Worm (Caenorhabditis elegans) whole organism, late embryonic: ENCODE results near the gene stip-1.

Source experiments
- C38D4.7 ChIP-seq: fragments of 200-800 bp; sonication (Bioruptor generic); optimal IDR thresholded peaks from 2 replicates; lab custom pipeline; 2018; ENCODE audit warnings: mild to moderate bottlenecking, missing genetic modification characterization, moderate library complexity, missing compliant biosample characterization
- K02D7.2 ChIP-seq: sonication (generic microtip); optimal IDR thresholded peaks from 2 replicates; lab custom pipeline; 2017; ENCODE audit warnings: mild to moderate bottlenecking, missing genetic modification characterization, missing compliant biosample characterization
- K09A11.1 ChIP-seq: sonication (generic microtip); optimal IDR thresholded peaks from 2 replicates; lab custom pipeline; 2017; ENCODE audit warnings: antibody characterized with exemption, mild to moderate bottlenecking, missing genetic modification characterization, missing compliant biosample characterization; ENCODE audit not compliant: insufficient read depth
- T23F11.4 ChIP-seq: fragments of 200-800 bp; sonication (Bioruptor generic); optimal IDR thresholded peaks from 2 replicates; lab custom pipeline; 2018; ENCODE audit warnings: mild to moderate bottlenecking, missing genetic modification characterization, missing compliant biosample characterization
- Y22D7AL.16 ChIP-seq: sonication (generic microtip); optimal IDR thresholded peaks from 2 replicates; lab custom pipeline; 2016; ENCODE audit warnings: missing genetic modification characterization, missing compliant biosample characterization
- ahr-1 ChIP-seq: sonication (generic microtip); optimal IDR thresholded peaks from 2 replicates; lab custom pipeline; 2016; ENCODE audit warnings: missing genetic modification characterization, missing compliant biosample characterization
- ama-1 ChIP-seq: fragments of 150-350 bp; optimal IDR thresholded peaks from 2 replicates; lab custom pipeline; 2014
- ceh-14 ChIP-seq: sonication (generic microtip); optimal IDR thresholded peaks from 2 replicates; lab custom pipeline; 2016; ENCODE audit warnings: missing genotype, missing genetic modification characterization, missing compliant biosample characterization
- ceh-18 ChIP-seq: sonication (generic microtip); optimal IDR thresholded peaks from 2 replicates; lab custom pipeline; 2016; ENCODE audit warnings: missing genetic modification characterization, missing compliant biosample characterization
- ceh-19 ChIP-seq: fragments of 200-800 bp; sonication (Bioruptor generic); optimal IDR thresholded peaks from 2 replicates; lab custom pipeline; 2018; ENCODE audit warnings: mild to moderate bottlenecking, missing genetic modification characterization, missing compliant biosample characterization
- ceh-2 ChIP-seq: sonication (generic microtip); optimal IDR thresholded peaks from 2 replicates; lab custom pipeline; 2016; ENCODE audit warnings: missing genotype, missing genetic modification characterization, missing compliant biosample characterization
- ceh-22 ChIP-seq: sonication (generic microtip); optimal IDR thresholded peaks from 2 replicates; lab custom pipeline; 2017; ENCODE audit warnings: missing biosample characterization, missing genetic modification characterization
- ceh-30 ChIP-seq: fragments of 150-350 bp; optimal IDR thresholded peaks from 2 replicates; lab custom pipeline; 2014; ENCODE audit warnings: missing biosample characterization, missing genetic modification characterization
- ceh-6 ChIP-seq: fragments of 200-800 bp; sonication (Bioruptor generic); optimal IDR thresholded peaks from 2 replicates; lab custom pipeline; 2018; ENCODE audit warnings: mild to moderate bottlenecking, missing genetic modification characterization, missing compliant biosample characterization
- ceh-9 ChIP-seq: sonication (generic microtip); optimal IDR thresholded peaks from 2 replicates; lab custom pipeline; 2016; ENCODE audit warnings: mild to moderate bottlenecking, missing genetic modification characterization, inconsistent platforms, missing compliant biosample characterization
- dve-1 ChIP-seq: sonication (generic microtip); optimal IDR thresholded peaks from 2 replicates; lab custom pipeline; 2017; ENCODE audit warnings: antibody characterized with exemption, mild to moderate bottlenecking, missing genetic modification characterization, missing compliant biosample characterization
- elt-4 ChIP-seq: sonication (generic microtip); optimal IDR thresholded peaks from 2 replicates; lab custom pipeline; 2016; ENCODE audit warnings: missing genetic modification characterization, missing compliant biosample characterization
- ets-4 ChIP-seq: sonication (generic microtip); optimal IDR thresholded peaks from 2 replicates; lab custom pipeline; 2016; ENCODE audit warnings: missing genetic modification characterization, missing compliant biosample characterization
- eyg-1 ChIP-seq: sonication (generic microtip); optimal IDR thresholded peaks from 2 replicates; lab custom pipeline; 2016; ENCODE audit warnings: missing genotype, missing genetic modification characterization, missing compliant biosample characterization
- fkh-10 ChIP-seq: fragments of 150-350 bp; optimal IDR thresholded peaks from 2 replicates; lab custom pipeline; 2014; ENCODE audit warnings: missing biosample characterization, missing genetic modification reagents, missing genetic modification characterization
- fkh-6 ChIP-seq: sonication (generic microtip); optimal IDR thresholded peaks from 2 replicates; lab custom pipeline; 2016; ENCODE audit warnings: missing genetic modification characterization, missing compliant biosample characterization
- gmeb-2 ChIP-seq: sonication (generic microtip); optimal IDR thresholded peaks from 2 replicates; lab custom pipeline; 2016; ENCODE audit warnings: missing genetic modification characterization, inconsistent platforms, missing compliant biosample characterization
- hlh-13 ChIP-seq: fragments of 200-800 bp; sonication (Bioruptor generic); optimal IDR thresholded peaks from 2 replicates; lab custom pipeline; 2018; ENCODE audit warnings: mild to moderate bottlenecking, missing genetic modification characterization, missing compliant biosample characterization
- hlh-15 ChIP-seq: sonication (generic microtip); optimal IDR thresholded peaks from 2 replicates; lab custom pipeline; 2016; ENCODE audit warnings: missing genetic modification characterization, missing compliant biosample characterization
- hlh-30 ChIP-seq: sonication (generic microtip); optimal IDR thresholded peaks from 2 replicates; lab custom pipeline; 2017; ENCODE audit warnings: antibody characterized with exemption, missing genetic modification characterization, missing compliant biosample characterization; ENCODE audit not compliant: insufficient read depth
- hlh-6 ChIP-seq: sonication (generic microtip); optimal IDR thresholded peaks from 2 replicates; lab custom pipeline; 2016; ENCODE audit warnings: missing genotype, missing genetic modification characterization, missing compliant biosample characterization
- hlh-8 ChIP-seq: sonication (generic microtip); optimal IDR thresholded peaks from 2 replicates; lab custom pipeline; 2016; ENCODE audit warnings: missing genotype, missing genetic modification characterization, missing compliant biosample characterization
- lim-6 ChIP-seq: sonication (generic microtip); optimal IDR thresholded peaks from 2 replicates; lab custom pipeline; 2016; ENCODE audit warnings: missing genetic modification characterization, missing compliant biosample characterization
- lin-11 ChIP-seq: fragments of 200-800 bp; sonication (Bioruptor generic); optimal IDR thresholded peaks from 2 replicates; lab custom pipeline; 2018; ENCODE audit warnings: mild to moderate bottlenecking, missing genetic modification characterization, missing compliant biosample characterization
- mec-3 ChIP-seq: sonication (generic microtip); optimal IDR thresholded peaks from 2 replicates; lab custom pipeline; 2016; ENCODE audit warnings: borderline replicate concordance, missing genetic modification characterization, missing compliant biosample characterization
- nfya-1 ChIP-seq: sonication (generic microtip); optimal IDR thresholded peaks from 2 replicates; lab custom pipeline; 2017; ENCODE audit warnings: missing genetic modification characterization, mild to moderate bottlenecking, missing compliant biosample characterization, antibody characterized with exemption, moderate library complexity
- nhr-232 ChIP-seq: sonication (generic microtip); optimal IDR thresholded peaks from 2 replicates; lab custom pipeline; 2016; ENCODE audit warnings: missing genetic modification characterization, missing compliant biosample characterization
- npax-4 ChIP-seq: sonication (generic microtip); optimal IDR thresholded peaks from 2 replicates; lab custom pipeline; 2016; ENCODE audit warnings: missing genetic modification characterization, missing compliant biosample characterization
- odd-2 ChIP-seq: sonication (generic microtip); optimal IDR thresholded peaks from 2 replicates; lab custom pipeline; 2017; ENCODE audit warnings: antibody characterized with exemption, mild to moderate bottlenecking, missing genetic modification characterization, missing compliant biosample characterization
- pag-3 ChIP-seq: sonication (generic microtip); optimal IDR thresholded peaks from 2 replicates; lab custom pipeline; 2016; ENCODE audit warnings: missing compliant biosample characterization, missing genetic modification characterization, borderline replicate concordance
- pat-9 ChIP-seq: fragments of 200-800 bp; sonication (Bioruptor generic); optimal IDR thresholded peaks from 2 replicates; lab custom pipeline; 2018; ENCODE audit warnings: mild to moderate bottlenecking, missing genetic modification characterization, moderate library complexity, missing compliant biosample characterization
- pax-1 ChIP-seq: fragments of 150-350 bp; optimal IDR thresholded peaks from 2 replicates; lab custom pipeline; 2014; ENCODE audit warnings: missing biosample characterization, missing genetic modification characterization
- pha-4 ChIP-seq: fragments of 150-350 bp; optimal IDR thresholded peaks from 2 replicates; lab custom pipeline; 2018; ENCODE audit warnings: missing biosample characterization, missing genetic modification reagents, missing genetic modification characterization
- pqm-1 ChIP-seq: sonication (generic microtip); optimal IDR thresholded peaks from 2 replicates; lab custom pipeline; 2016; ENCODE audit warnings: missing genetic modification characterization, missing compliant biosample characterization
- pros-1 ChIP-seq: fragments of 150-350 bp; optimal IDR thresholded peaks from 2 replicates; lab custom pipeline; 2014; ENCODE audit warnings: missing biosample characterization, missing genetic modification reagents, missing genetic modification characterization
- ref-2 ChIP-seq: sonication (generic microtip); optimal IDR thresholded peaks from 2 replicates; lab custom pipeline; 2016; ENCODE audit warnings: missing genetic modification characterization, missing compliant biosample characterization
- sdc-2 ChIP-seq: sonication (generic microtip); optimal IDR thresholded peaks from 2 replicates; lab custom pipeline; 2016; ENCODE audit warnings: missing genotype, missing genetic modification characterization, missing compliant biosample characterization
- sox-2 ChIP-seq: fragments of 200-800 bp; sonication (Bioruptor generic); IDR thresholded peaks from 2 replicates; pipeline ENCODE4 v1.3.6; 2022; ENCODE audit warnings: missing genetic modification reagents, missing genetic modification characterization, missing compliant biosample characterization
- sox-4 ChIP-seq: sonication (generic microtip); optimal IDR thresholded peaks from 2 replicates; lab custom pipeline; 2017; ENCODE audit warnings: mild to moderate bottlenecking, missing genetic modification characterization, inconsistent platforms, missing compliant biosample characterization
- syd-9 ChIP-seq: sonication (generic microtip); optimal IDR thresholded peaks from 2 replicates; lab custom pipeline; 2016; ENCODE audit warnings: mild to moderate bottlenecking, missing genetic modification characterization, moderate library complexity, missing compliant biosample characterization
- ttx-3 ChIP-seq: sonication (generic microtip); optimal IDR thresholded peaks from 2 replicates; lab custom pipeline; 2016; ENCODE audit warnings: missing genetic modification reagents, missing genetic modification characterization, missing compliant biosample characterization
- unc-3 ChIP-seq, 2 experiments: fragments of 200-800 bp in 1 of 2; sonication (Bioruptor generic) in 1 of 2; sonication (generic microtip) in 1 of 2; conservative IDR thresholded peaks in 1 of 2; optimal IDR thresholded peaks in 1 of 2; 2 replicates each; pipeline versions ENCODE4 v1.3.6 to Lab custom; 2016 to 2022; ENCODE audit warnings: missing compliant biosample characterization in 2 of 2, missing genetic modification characterization in 2 of 2, missing genetic modification reagents in 1 of 2
- unc-42 ChIP-seq: sonication (generic microtip); optimal IDR thresholded peaks from 2 replicates; lab custom pipeline; 2016; ENCODE audit warnings: missing genotype, missing genetic modification characterization, missing compliant biosample characterization
- unc-55 ChIP-seq: sonication (generic microtip); optimal IDR thresholded peaks from 2 replicates; lab custom pipeline; 2017; ENCODE audit warnings: missing biosample characterization, missing genetic modification reagents, missing genetic modification characterization
- unc-86 ChIP-seq: sonication (generic microtip); optimal IDR thresholded peaks from 2 replicates; lab custom pipeline; 2016; ENCODE audit warnings: missing genetic modification characterization, missing compliant biosample characterization
- zip-5 ChIP-seq: sonication (generic microtip); optimal IDR thresholded peaks from 2 replicates; lab custom pipeline; 2016; ENCODE audit warnings: missing genetic modification characterization, missing compliant biosample characterization

stip-1 gene

DNA sequence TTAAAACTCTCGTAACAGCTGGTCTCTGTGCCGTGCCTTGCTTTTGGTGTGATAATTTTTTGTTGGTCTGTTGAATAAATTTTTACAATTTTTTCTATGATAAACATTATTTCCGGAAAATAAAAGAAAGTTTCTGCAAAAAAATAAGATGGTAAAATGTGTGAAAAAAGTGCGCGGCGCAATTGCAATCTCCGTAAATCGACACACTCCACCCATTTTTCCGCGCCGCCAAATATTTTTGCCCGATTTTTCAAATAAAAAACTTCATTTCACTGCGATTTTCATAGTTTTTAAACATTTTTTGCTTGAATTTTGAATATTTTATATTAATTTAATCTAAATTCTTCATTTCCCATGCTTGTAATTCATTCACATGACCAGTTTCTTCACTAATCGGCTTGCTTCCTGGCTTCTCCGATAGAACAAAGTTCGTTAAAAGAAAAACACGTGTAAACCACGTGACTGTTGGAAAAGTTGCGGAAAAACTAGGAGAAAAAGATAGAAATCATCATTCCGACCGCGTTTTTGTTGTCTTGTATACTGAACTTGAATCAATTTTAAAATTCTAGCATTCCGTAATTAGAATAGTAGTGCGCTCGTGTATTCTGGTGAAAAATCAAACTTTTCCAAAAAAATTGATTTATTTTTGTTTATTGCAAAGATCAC is 38.4 kb upstream of the stip-1 start:
- TF ChIP-seq ceh-19 (GFP tag; lab: Kevin White, UChicago) (peak; percentile 55), ahr-1 (tag; lab: Kevin White, UChicago) (peak; percentile 46), unc-42 (tag; lab: Kevin White, UChicago) (peak; percentile 34), hlh-6 (tag; lab: Kevin White, UChicago) (no peak), fkh-10 (GFP tag; lab: Kevin White, UChicago) (no peak), zip-5 (tag; lab: Kevin White, UChicago) (peak; percentile 40), ceh-22 (tag; lab: Kevin White, UChicago) (no peak), ceh-2 (tag; lab: Kevin White, UChicago) (peak; percentile 42), pag-3 (tag; lab: Kevin White, UChicago) (no peak), eyg-1 (tag; lab: Kevin White, UChicago) (peak; percentile 12), lin-11 (tag; lab: Kevin White, UChicago) (no peak), ceh-14 (tag; lab: Kevin White, UChicago) (peak; percentile 70), mec-3 (tag; lab: Kevin White, UChicago) (no peak), hlh-15 (no peak), sox-4 (tag; lab: Kevin White, UChicago) (peak; percentile 50), ets-4 (tag; lab: Kevin White, UChicago) (no peak), K09A11.1 (tag; lab: Kevin White, UChicago) (peak; percentile 58), ceh-9 (no peak), pax-1 (tag; lab: Kevin White, UChicago) (no peak), npax-4 (no peak), ceh-18 (tag; lab: Kevin White, UChicago) (peak; percentile 16), fkh-6 (peak; percentile 0), unc-86 (tag; lab: Kevin White, UChicago) (no peak), unc-55 (GFP tag; lab: Kevin White, UChicago) (no peak), hlh-8 (peak; percentile 13), ama-1 (no peak), sox-2 (GFP tag; lab: Robert Waterston, UW) (peak; percentile 19; the same call in 1 of the 2 replicates), hlh-30 (tag; lab: Kevin White, UChicago) (peak; percentile 33), hlh-13 (GFP tag; lab: Kevin White, UChicago) (no peak), nfya-1 (peak; percentile 69), Y22D7AL.16 (tag; lab: Kevin White, UChicago) (peak; percentile 50), pqm-1 (tag; lab: Kevin White, UChicago) (no peak), dve-1 (tag; lab: Kevin White, UChicago) (peak; percentile 16), K02D7.2 (peak; percentile 1), odd-2 (tag; lab: Kevin White, UChicago) (no peak), C38D4.7 (peak; percentile 50), pat-9 (tag; lab: Kevin White, UChicago) (peak; percentile 50), nhr-232 (tag; lab: Kevin White, UChicago) (peak; percentile 54), pha-4 (tag; lab: Kevin White, UChicago) (no peak), elt-4 (tag; lab: Kevin White, UChicago) (no peak), ref-2 (tag; lab: Kevin White, UChicago) (peak; percentile 51), ceh-30 (tag; lab: Kevin White, UChicago) (no peak), sdc-2 (no peak), lim-6 (tag; lab: Kevin White, UChicago) (no peak), unc-3 (GFP tag; conservative IDR thresholded peaks at IDR 0.05; lab: Robert Waterston, UW) (peak; percentile 49; the same call in 1 of the 2 replicates), unc-3 (tag; optimal IDR thresholded peaks at IDR 0.05; lab: Kevin White, UChicago) (peak; percentile 36), gmeb-2 (peak; percentile 67), T23F11.4 (GFP tag; lab: Kevin White, UChicago) (no peak), ceh-6 (GFP tag; lab: Kevin White, UChicago) (no peak), syd-9 (tag; lab: Kevin White, UChicago) (no peak), pros-1 (tag; lab: Kevin White, UChicago) (peak; percentile 10), ttx-3 (tag; lab: Kevin White, UChicago) (peak; percentile 80)
